Worm (Caenorhabditis elegans) whole organism, L1 larva: ENCODE results near the gene srh-186.
"Not testable (repeated sequence)": the region's sequence is repeated elsewhere in the genome, so short reads cannot be mapped to it uniquely, and the experiment has no call there.

Source experiments
- C04F5.9 ChIP-seq: sonication (generic microtip); optimal IDR thresholded peaks from 2 replicates; lab custom pipeline; 2016; ENCODE audit warnings: missing genetic modification characterization, missing compliant biosample characterization
- C34B4.2 ChIP-seq: sonication (generic microtip); optimal IDR thresholded peaks from 2 replicates; lab custom pipeline; 2017; ENCODE audit warnings: mild to moderate bottlenecking, missing genetic modification characterization, missing compliant biosample characterization
- Y116A8C.19 ChIP-seq: sonication (generic microtip); optimal IDR thresholded peaks from 2 replicates; lab custom pipeline; 2016; ENCODE audit warnings: missing compliant biosample characterization, missing genetic modification characterization, borderline replicate concordance
- alr-1 ChIP-seq: fragments of 200-800 bp; sonication (Bioruptor generic); optimal IDR thresholded peaks from 2 replicates; lab custom pipeline; 2018; ENCODE audit warnings: borderline replicate concordance, mild to moderate bottlenecking, missing genetic modification characterization, missing compliant biosample characterization
- ceh-63 ChIP-seq: fragments of 200-800 bp; sonication (Bioruptor generic); optimal IDR thresholded peaks from 2 replicates; lab custom pipeline; 2018; ENCODE audit warnings: mild to moderate bottlenecking, missing genetic modification characterization, missing compliant biosample characterization
- ceh-8 ChIP-seq: fragments of 200-800 bp; sonication (Bioruptor generic); optimal IDR thresholded peaks from 2 replicates; lab custom pipeline; 2018; ENCODE audit warnings: mild to moderate bottlenecking, missing genetic modification characterization, moderate library complexity, missing compliant biosample characterization
- ceh-82 ChIP-seq, 3 experiments: fragments of 150-350 bp in 1 of 3; sonication (generic microtip) in 2 of 3; optimal IDR thresholded peaks; 2 replicates each; lab custom pipeline; 2014 to 2017; ENCODE audit warnings: missing biosample characterization in 3 of 3, missing genetic modification characterization in 3 of 3
- dsc-1 ChIP-seq: sonication (generic microtip); optimal IDR thresholded peaks from 2 replicates; lab custom pipeline; 2016; ENCODE audit warnings: mild to moderate bottlenecking, missing genetic modification characterization, missing compliant biosample characterization
- efl-1 ChIP-seq, 4 experiments: fragments of 150-350 bp; optimal IDR thresholded peaks in 3 of 4; peaks in 1 of 4; 1 replicate in 1 of 4; 2 replicates in 3 of 4; lab custom pipeline; 2014; ENCODE audit warnings: missing biosample characterization in 2 of 4, missing genetic modification characterization in 2 of 4, missing genetic modification reagents in 2 of 4
- efl-3 ChIP-seq: fragments of 200-800 bp; sonication (Bioruptor generic); optimal IDR thresholded peaks from 2 replicates; lab custom pipeline; 2018; ENCODE audit warnings: mild to moderate bottlenecking, missing genetic modification characterization, missing compliant biosample characterization
- egl-13 ChIP-seq: sonication (generic microtip); optimal IDR thresholded peaks from 2 replicates; lab custom pipeline; 2016; ENCODE audit warnings: missing genotype, missing genetic modification reagents, missing genetic modification characterization, missing compliant biosample characterization
- elt-2 ChIP-seq: sonication (generic microtip); optimal IDR thresholded peaks from 2 replicates; lab custom pipeline; 2016; ENCODE audit warnings: missing genetic modification characterization, mild to moderate bottlenecking, inconsistent platforms, missing compliant biosample characterization, missing genetic modification reagents
- ets-5 ChIP-seq: fragments of 200-800 bp; sonication (Bioruptor generic); IDR thresholded peaks from 2 replicates; pipeline ENCODE4 v1.3.6; 2022; ENCODE audit warnings: missing genetic modification characterization, missing compliant biosample characterization
- fkh-10 ChIP-seq: sonication (generic microtip); optimal IDR thresholded peaks from 2 replicates; lab custom pipeline; 2017; ENCODE audit warnings: missing biosample characterization, missing genetic modification reagents, missing genetic modification characterization
- fkh-8 ChIP-seq: sonication (generic microtip); optimal IDR thresholded peaks from 2 replicates; lab custom pipeline; 2016; ENCODE audit warnings: mild to moderate bottlenecking, missing genetic modification characterization, missing compliant biosample characterization
- hlh-4 ChIP-seq: sonication (generic microtip); optimal IDR thresholded peaks from 2 replicates; lab custom pipeline; 2016; ENCODE audit warnings: mild to moderate bottlenecking, missing genetic modification characterization, missing compliant biosample characterization
- hpl-2 ChIP-seq: fragments of 150-350 bp; optimal IDR thresholded peaks from 2 replicates; lab custom pipeline; 2014; ENCODE audit warnings: missing biosample characterization, missing genetic modification reagents, missing genetic modification characterization
- isw-1 ChIP-seq: fragments of 200-800 bp; sonication (Bioruptor generic); IDR thresholded peaks from 2 replicates; pipeline ENCODE4 v1.3.6; 2022; ENCODE audit warnings: missing genetic modification characterization, missing compliant biosample characterization
- jun-1 ChIP-seq: fragments of 150-350 bp; optimal IDR thresholded peaks from 2 replicates; lab custom pipeline; 2014; ENCODE audit warnings: missing biosample characterization, missing genetic modification reagents, missing genetic modification characterization
- lin-13 ChIP-seq: fragments of 150-350 bp; optimal IDR thresholded peaks from 2 replicates; lab custom pipeline; 2014; ENCODE audit warnings: missing biosample characterization, missing genetic modification reagents, missing genetic modification characterization
- lin-14 ChIP-seq: fragments of 200-800 bp; sonication (Bioruptor generic); optimal IDR thresholded peaks from 2 replicates; lab custom pipeline; 2018; ENCODE audit warnings: mild to moderate bottlenecking, missing genetic modification characterization, moderate library complexity, missing compliant biosample characterization
- lin-15B ChIP-seq: fragments of 150-350 bp; sonication (generic microtip); optimal IDR thresholded peaks from 3 replicates; lab custom pipeline; 2014; ENCODE audit warnings: missing biosample characterization, missing genetic modification characterization
- lin-35 ChIP-seq, 2 experiments: fragments of 150-350 bp; optimal IDR thresholded peaks; 2 replicates each; lab custom pipeline; 2014; ENCODE audit warnings: missing biosample characterization in 2 of 2, missing genetic modification characterization in 2 of 2, missing genetic modification reagents in 2 of 2
- lin-39 ChIP-seq: fragments of 150-350 bp; optimal IDR thresholded peaks from 2 replicates; lab custom pipeline; 2014; ENCODE audit warnings: missing biosample characterization, missing genetic modification reagents, missing genetic modification characterization
- lir-3 ChIP-seq: sonication (generic microtip); optimal IDR thresholded peaks from 2 replicates; lab custom pipeline; 2016; ENCODE audit warnings: mild to moderate bottlenecking, missing genetic modification characterization, moderate library complexity, missing compliant biosample characterization; ENCODE audit not compliant: poor library complexity
- lsy-2 ChIP-seq, 2 experiments: fragments of 150-350 bp; optimal IDR thresholded peaks; 2 replicates each; lab custom pipeline; 2014; ENCODE audit warnings: missing biosample characterization in 2 of 2, missing genetic modification characterization in 2 of 2
- nhr-11 ChIP-seq: fragments of 150-350 bp; optimal IDR thresholded peaks from 2 replicates; lab custom pipeline; 2014; ENCODE audit warnings: missing biosample characterization, missing genetic modification characterization
- nhr-19 ChIP-seq: fragments of 200-800 bp; sonication (Bioruptor generic); conservative IDR thresholded peaks from 2 replicates; pipeline ENCODE4 v1.3.6; 2022; ENCODE audit warnings: missing genetic modification characterization, missing compliant biosample characterization
- nhr-77 ChIP-seq: fragments of 150-350 bp; optimal IDR thresholded peaks from 2 replicates; lab custom pipeline; 2014; ENCODE audit warnings: missing biosample characterization, missing genetic modification characterization
- pag-3 ChIP-seq: sonication (generic microtip); optimal IDR thresholded peaks from 2 replicates; lab custom pipeline; 2017; ENCODE audit warnings: missing genetic modification characterization, mild to moderate bottlenecking, missing compliant biosample characterization, antibody characterized with exemption, borderline replicate concordance; ENCODE audit not compliant: insufficient read depth
- pax-3 ChIP-seq: fragments of 200-800 bp; sonication (Bioruptor generic); optimal IDR thresholded peaks from 2 replicates; lab custom pipeline; 2018; ENCODE audit warnings: mild to moderate bottlenecking, missing genetic modification characterization, moderate library complexity, missing compliant biosample characterization
- rnt-1 ChIP-seq: sonication (generic microtip); optimal IDR thresholded peaks from 2 replicates; lab custom pipeline; 2016; ENCODE audit warnings: mild to moderate bottlenecking, missing genetic modification characterization, moderate library complexity, missing compliant biosample characterization
- snpc-4 ChIP-seq: fragments of 150-350 bp; optimal IDR thresholded peaks from 2 replicates; lab custom pipeline; 2014; ENCODE audit warnings: missing biosample characterization, missing genetic modification characterization
- snu-23 ChIP-seq: sonication (generic microtip); optimal IDR thresholded peaks from 2 replicates; lab custom pipeline; 2016; ENCODE audit warnings: missing genetic modification characterization, missing compliant biosample characterization
- tlp-1 ChIP-seq: fragments of 150-350 bp; optimal IDR thresholded peaks from 2 replicates; lab custom pipeline; 2014; ENCODE audit warnings: missing biosample characterization, missing genetic modification characterization
- unc-130 ChIP-seq: fragments of 150-350 bp; optimal IDR thresholded peaks from 2 replicates; lab custom pipeline; 2017; ENCODE audit warnings: missing biosample characterization, missing genetic modification characterization, inconsistent platforms
- zip-4 ChIP-seq: fragments of 200-800 bp; sonication (Bioruptor generic); optimal IDR thresholded peaks from 2 replicates; lab custom pipeline; 2018; ENCODE audit warnings: mild to moderate bottlenecking, missing genetic modification characterization, moderate library complexity, missing compliant biosample characterization
- ztf-11 ChIP-seq, 2 experiments: sonication (generic microtip); optimal IDR thresholded peaks; 2 replicates each; lab custom pipeline; 2016 to 2017; ENCODE audit warnings: missing genetic modification characterization in 2 of 2, missing biosample characterization in 1 of 2, missing compliant biosample characterization in 1 of 2
- ztf-4 ChIP-seq: fragments of 150-350 bp; optimal IDR thresholded peaks from 2 replicates; lab custom pipeline; 2014; ENCODE audit warnings: missing biosample characterization, missing genetic modification characterization

Gene srh-186

DNA sequence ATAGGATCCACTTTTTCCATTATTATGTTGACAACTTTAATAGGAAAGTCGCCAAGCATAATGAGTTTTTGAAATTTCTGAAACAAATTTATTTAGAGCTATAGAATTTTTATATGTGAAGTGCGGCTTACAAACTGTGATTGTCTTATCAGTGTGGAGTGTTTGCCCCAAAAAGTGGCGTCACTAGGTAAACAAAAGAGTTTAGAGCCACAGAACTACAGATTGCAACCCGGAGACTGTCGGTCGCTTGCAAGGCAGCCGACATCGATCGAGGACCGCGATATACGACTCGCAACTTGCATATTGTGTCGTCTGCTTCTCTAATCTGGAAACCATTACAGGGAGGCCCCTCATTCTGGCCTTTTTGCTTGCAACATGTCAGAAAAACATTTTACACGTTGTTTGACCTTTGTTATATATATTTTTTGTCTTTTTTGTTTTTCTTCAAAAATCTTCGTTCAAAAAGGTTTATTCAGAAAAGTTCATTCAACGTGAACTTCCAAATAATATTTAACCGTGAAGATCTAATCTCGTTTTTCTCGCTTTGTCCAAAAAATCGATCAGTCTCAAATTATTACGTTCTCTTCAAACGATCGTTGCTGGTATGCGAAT, 27.2 kb downstream of the srh-186 start, which contains the start of the genes fbxa-99 and F36G9.13:
TSS of gene fbxa-99 (minus strand) at position 122 of the 612 bp plus-strand sequence.
TSS of gene F36G9.13 (plus strand) at position 562 of the 612 bp plus-strand sequence.
- peak; percentile 72 for TF ChIP-seq elt-2 (tag; lab: Kevin White, UChicago)
- peak; percentile 67 for TF ChIP-seq snpc-4
- TF ChIP-seq fkh-8 (tag; lab: Kevin White, UChicago), result no peak
- TF ChIP-seq lin-35 (GFP tag; optimal IDR thresholded peaks at IDR 0.05; lab: Kevin White, UChicago), result peak in 1 of 2 experiments; percentile 12

DNA sequence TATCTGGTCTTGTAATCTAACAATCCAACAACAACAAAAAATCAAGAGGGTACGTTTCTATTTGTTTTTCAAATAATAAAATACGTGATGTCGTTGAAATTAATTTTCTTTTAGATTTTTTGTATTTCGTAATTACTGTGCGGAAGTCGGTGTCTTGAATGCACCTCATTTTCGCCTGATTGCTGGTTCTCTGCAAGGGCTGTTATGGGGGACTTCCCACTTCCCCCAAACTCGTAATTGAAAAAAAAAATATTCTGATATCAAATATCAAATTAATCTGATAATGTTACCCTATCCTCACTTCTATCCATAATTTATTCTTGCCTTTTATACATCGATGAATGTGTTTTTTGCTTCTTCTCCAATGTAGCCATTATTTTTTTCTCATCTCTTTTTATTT, 32.5 kb downstream of the srh-186 start, which contains the start of gene F36G9.15:
TSS of gene F36G9.15 (minus strand) at position 101 of the 400 bp plus-strand sequence.
- no peak for TF ChIP-seq ztf-4 (tag; lab: Kevin White, UChicago)

DNA sequence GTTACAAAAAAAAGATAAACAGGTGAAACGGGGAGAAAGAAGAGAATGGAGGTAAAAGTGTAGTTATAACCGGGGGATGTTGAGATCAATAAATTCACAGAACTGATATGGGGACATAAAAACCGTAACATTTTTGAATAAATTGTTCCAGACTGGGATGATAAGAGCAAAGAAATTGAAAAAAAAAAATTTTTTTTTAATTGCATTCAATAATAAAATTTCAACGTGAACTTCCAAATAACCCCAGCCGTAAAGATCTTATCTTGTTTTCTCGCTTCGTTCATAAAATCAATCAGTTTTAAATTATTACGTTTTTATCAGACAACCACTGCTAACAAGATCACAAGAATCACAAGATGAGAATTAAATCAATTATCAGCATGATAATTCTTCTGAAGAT, 36.3 kb downstream of the srh-186 start, which contains the start of gene C06C6.7:
TSS of gene C06C6.7 (plus strand) at position 301 of the 400 bp plus-strand sequence.
- TF ChIP-seq fkh-10; zip-4 (GFP tag; lab: Kevin White, UChicago); lin-35 (GFP tag; optimal IDR thresholded peaks at IDR 0.05; lab: Kevin White, UChicago): not testable (repeated sequence)
- TF ChIP-seq, all 84 proteins: peak for 0; not testable (repeated sequence) for 84

DNA sequence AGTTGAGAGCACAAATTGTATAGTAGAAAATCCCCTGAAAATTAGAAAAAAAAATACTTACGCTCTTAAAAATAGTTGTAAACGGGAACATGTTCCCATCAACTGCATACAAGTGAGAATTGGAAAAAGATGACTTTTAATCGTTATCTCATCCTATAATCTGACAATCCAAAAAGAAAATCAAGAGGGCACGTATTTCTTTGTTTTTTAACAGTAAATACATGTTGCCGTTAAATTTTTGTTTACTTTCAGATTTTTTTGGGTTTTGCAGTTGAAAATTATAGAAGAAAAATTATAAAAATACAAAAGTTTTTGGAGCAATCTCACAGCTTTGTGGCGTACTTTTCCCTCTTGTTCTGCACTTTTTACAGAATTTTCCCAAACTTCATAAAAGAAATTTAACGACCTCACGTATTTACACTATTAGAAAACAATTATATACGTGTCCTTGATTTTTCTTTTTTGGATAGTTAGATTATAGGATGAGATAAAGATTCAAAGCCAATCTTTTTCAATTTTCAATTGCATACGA, 41.1 kb downstream of the srh-186 start, which contains the start of the genes C06C6.9 and C06C6.8:
TSS of gene C06C6.9 (minus strand) at position 101 of the 532 bp plus-strand sequence.
TSS of gene C06C6.8 (plus strand) at position 482 of the 532 bp plus-strand sequence.
- no peak for TF ChIP-seq Y116A8C.19 (tag; lab: Kevin White, UChicago)
- no peak for TF ChIP-seq efl-1 (optimal IDR thresholded peaks at IDR 0.05; lab: Kevin White, UChicago)
- TF ChIP-seq efl-1 (GFP tag; optimal IDR thresholded peaks at IDR 0.05 in 1 of 2; lab: Kevin White, UChicago), result peak in 1 of 2 experiments; percentile 70
- TF ChIP-seq, all 84 proteins: peak for 1

DNA sequence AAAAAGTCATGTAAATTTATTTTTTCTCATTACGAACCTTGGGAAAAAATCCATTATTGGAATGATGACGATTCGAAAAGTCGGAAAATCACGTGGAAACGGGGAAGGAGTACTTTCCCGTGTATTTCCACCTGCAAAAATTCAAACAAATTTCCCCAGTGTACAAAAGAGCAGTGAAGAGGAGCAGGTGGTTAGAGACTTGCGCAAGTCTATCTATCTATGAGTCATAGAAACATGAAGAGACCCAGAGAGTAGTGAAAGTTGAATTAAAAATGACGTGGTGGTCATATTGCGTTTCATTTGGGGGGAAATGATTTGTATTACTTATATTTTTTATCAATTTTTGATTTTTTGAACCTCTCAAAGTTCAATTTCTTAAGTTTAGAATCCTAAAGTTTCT, 44.8 kb downstream of the srh-186 start, which contains the start of gene nhr-50:
TSS of gene nhr-50 (minus strand) at position 199 of the 400 bp plus-strand sequence.
- no peak for TF ChIP-seq lir-3
- TF ChIP-seq rnt-1 (tag; lab: Kevin White, UChicago), result peak; percentile 10
- no peak for TF ChIP-seq hpl-2
- peak; percentile 2 to 43 for TF ChIP-seq lsy-2 (tag; optimal IDR thresholded peaks at IDR 0.05; lab: Kevin White, UChicago)
- no peak for TF ChIP-seq dsc-1 (tag; lab: Kevin White, UChicago)
- TF ChIP-seq lin-39 (tag; lab: Kevin White, UChicago), result no peak
- TF ChIP-seq pax-3 (tag; lab: Kevin White, UChicago), result peak; percentile 36
- no peak for TF ChIP-seq pag-3 (tag; lab: Kevin White, UChicago)
- TF ChIP-seq snu-23 (GFP tag; lab: Kevin White, UChicago), result peak; percentile 46
- no peak for TF ChIP-seq alr-1 (tag; lab: Kevin White, UChicago)
- no peak for TF ChIP-seq efl-3 (GFP tag; lab: Kevin White, UChicago)
- peak; percentile 84 for TF ChIP-seq lin-14 (GFP tag; lab: Kevin White, UChicago)
- no peak; the same call in 1 of the 2 replicates for TF ChIP-seq nhr-19 (GFP tag; lab: Robert Waterston, UW)
- no peak for TF ChIP-seq ets-5 (GFP tag; lab: Robert Waterston, UW)
- TF ChIP-seq lin-15B (tag; lab: Kevin White, UChicago), result no peak
- peak; percentile 38 for TF ChIP-seq ceh-8
- TF ChIP-seq egl-13, result no peak
- TF ChIP-seq nhr-77, result peak; percentile 51
- no peak for TF ChIP-seq unc-130 (tag; lab: Kevin White, UChicago)
- peak in 2 of 3 experiments; percentile 16 to 49 for TF ChIP-seq ceh-82 (tag; optimal IDR thresholded peaks at IDR 0.05; lab: Kevin White, UChicago)
- peak; percentile 93 for TF ChIP-seq jun-1
- TF ChIP-seq ztf-11 (tag; optimal IDR thresholded peaks at IDR 0.05; lab: Kevin White, UChicago), result no peak
- TF ChIP-seq hlh-4, result peak; percentile 80
- TF ChIP-seq C34B4.2 (tag; lab: Kevin White, UChicago), result no peak
- TF ChIP-seq isw-1 (GFP tag; lab: Robert Waterston, UW), result no peak; the same call in 1 of the 2 replicates
- TF ChIP-seq C04F5.9 (tag; lab: Kevin White, UChicago), result no peak
- TF ChIP-seq nhr-11 (tag; lab: Kevin White, UChicago), result no peak
- TF ChIP-seq tlp-1, result no peak
- TF ChIP-seq ztf-4 (tag; lab: Kevin White, UChicago), result no peak
- TF ChIP-seq lin-13 (GFP tag; lab: Kevin White, UChicago), result no peak
- no peak for TF ChIP-seq ceh-63 (GFP tag; lab: Kevin White, UChicago)
